Worm (Caenorhabditis elegans) whole organism, L3 larva: ENCODE measurements around the gene rpi-1.

Source experiments
- ama-1 ChIP-seq: fragments of 150-350 bp; optimal IDR thresholded peaks from 2 replicates; lab custom pipeline; 2018
- fkh-2 ChIP-seq: fragments of 150-350 bp; optimal IDR thresholded peaks from 2 replicates; lab custom pipeline; 2014; ENCODE audit warnings: missing biosample characterization, missing genetic modification reagents, missing genetic modification characterization
- nhr-76 ChIP-seq: fragments of 150-350 bp; sonication (generic microtip); optimal IDR thresholded peaks from 5 replicates; lab custom pipeline; 2014; ENCODE audit warnings: missing biosample characterization, missing genetic modification characterization
- nhr-77 ChIP-seq: fragments of 150-350 bp; optimal IDR thresholded peaks from 2 replicates; lab custom pipeline; 2014; ENCODE audit warnings: missing biosample characterization, missing genetic modification characterization
- snpc-4 ChIP-seq: fragments of 150-350 bp; optimal IDR thresholded peaks from 2 replicates; lab custom pipeline; 2014; ENCODE audit warnings: missing biosample characterization, missing genetic modification characterization
- zag-1 ChIP-seq: fragments of 150-350 bp; optimal IDR thresholded peaks from 2 replicates; lab custom pipeline; 2014; ENCODE audit warnings: missing biosample characterization, missing genetic modification characterization

ce11 chrII:13916040-13916439 lies 46.2 kb downstream of the rpi-1 start, which contains the start of gene mltn-3:
- no peak for TF ChIP-seq fkh-2 (tag; lab: Kevin White, UChicago)
- no peak for TF ChIP-seq zag-1 (tag; lab: Kevin White, UChicago)
- no peak for TF ChIP-seq nhr-76 (tag; lab: Kevin White, UChicago)
- no peak for TF ChIP-seq ama-1
- no peak for TF ChIP-seq snpc-4 (tag; lab: Kevin White, UChicago)
- no peak for TF ChIP-seq nhr-77
